Fruit fly (Drosophila melanogaster): ENCODE data around the gene CG32278.

DNA sequence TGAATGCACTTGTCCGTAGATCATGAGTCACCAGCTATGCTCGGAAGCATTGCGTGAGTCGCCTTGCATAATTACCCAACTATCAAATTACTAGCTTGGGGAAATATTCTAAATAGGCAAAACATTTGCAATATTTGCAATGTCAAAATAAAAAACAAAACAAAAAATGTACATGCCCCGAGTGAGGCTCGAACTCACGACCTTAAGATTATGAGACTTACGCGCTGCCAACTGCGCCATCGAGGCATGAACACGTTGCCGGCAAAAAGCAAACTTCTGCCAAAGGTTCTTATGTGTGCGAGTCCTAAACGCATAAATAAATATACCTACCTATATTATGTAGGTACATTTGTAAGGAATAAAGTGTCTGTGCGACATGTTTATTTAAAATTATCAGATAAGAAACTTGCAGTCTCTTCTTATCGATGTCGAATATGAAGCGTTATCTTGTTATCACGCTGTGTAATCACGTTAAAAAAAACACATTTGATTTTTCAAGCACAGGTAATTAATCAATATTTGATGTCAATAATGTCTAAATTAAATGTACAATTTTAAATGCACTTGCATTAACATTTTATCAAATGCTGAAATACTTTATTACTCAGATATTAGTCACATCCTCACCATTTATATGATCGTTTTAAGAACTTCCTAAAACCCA lies 47.2 kb upstream of the CG32278 start:
- no peak for TF ChIP-seq Snoo (tag; optimal IDR thresholded peaks at IDR 0.05)
- TF ChIP-seq gl (tag; optimal IDR thresholded peaks at IDR 0.05): no peak
- TF ChIP-seq Pif1B (GFP tag; optimal IDR thresholded peaks at IDR 0.05): no peak
